Worm (Caenorhabditis elegans) whole organism, L4 larva: Measurements from ENCODE around the gene sra-4.

Experiments
- D1046.2 ChIP-seq: fragments of 200-800 bp; sonication (Bioruptor generic); IDR thresholded peaks from 2 replicates; pipeline ENCODE4 v1.3.6; 2022; ENCODE audit warnings: missing genetic modification characterization, missing compliant biosample characterization
- F10B5.3 ChIP-seq: sonication (generic microtip); optimal IDR thresholded peaks from 2 replicates; lab custom pipeline; 2016; ENCODE audit warnings: mild to moderate bottlenecking, missing genetic modification characterization, missing compliant biosample characterization
- F44E2.7 ChIP-seq: fragments of 200-800 bp; sonication (Bioruptor generic); IDR thresholded peaks from 2 replicates; pipeline ENCODE4 v2.1.2; 2022; ENCODE audit warnings: missing genetic modification characterization, missing compliant biosample characterization
- T26A8.4 ChIP-seq: fragments of 200-800 bp; sonication (Bioruptor generic); IDR thresholded peaks from 2 replicates; pipeline ENCODE4 v1.3.6; 2022; ENCODE audit warnings: missing genetic modification characterization, missing compliant biosample characterization
- Y105C5A.15 ChIP-seq: fragments of 200-800 bp; sonication (Bioruptor generic); IDR thresholded peaks from 2 replicates; pipeline ENCODE4 v1.3.6; 2022; ENCODE audit warnings: missing genetic modification characterization, missing compliant biosample characterization
- Y5F2A.4 ChIP-seq: fragments of 200-800 bp; sonication (Bioruptor generic); optimal IDR thresholded peaks from 2 replicates; lab custom pipeline; 2018; ENCODE audit warnings: mild to moderate bottlenecking, missing genetic modification characterization, missing compliant biosample characterization
- ZK337.2 ChIP-seq: fragments of 200-800 bp; sonication (Bioruptor generic); IDR thresholded peaks from 2 replicates; pipeline ENCODE4 v1.3.6; 2022; ENCODE audit warnings: missing genetic modification reagents, missing genetic modification characterization, missing compliant biosample characterization
- aly-2 ChIP-seq: sonication (generic microtip); optimal IDR thresholded peaks from 2 replicates; lab custom pipeline; 2018; ENCODE audit warnings: missing biosample characterization, missing genetic modification characterization
- ama-1 ChIP-seq: fragments of 150-350 bp; optimal IDR thresholded peaks from 2 replicates; lab custom pipeline; 2014; ENCODE audit warnings: inconsistent platforms, mixed read lengths
- arid-1 ChIP-seq: fragments of 200-800 bp; sonication (Bioruptor generic); conservative IDR thresholded peaks from 2 replicates; pipeline ENCODE4 v1.3.6; 2022; ENCODE audit warnings: missing genetic modification reagents, missing genetic modification characterization, missing compliant biosample characterization
- ceh-20 ChIP-seq: fragments of 200-800 bp; sonication (Bioruptor generic); IDR thresholded peaks from 2 replicates; pipeline ENCODE4 v1.3.6; 2022; ENCODE audit warnings: missing genetic modification reagents, missing genetic modification characterization, missing compliant biosample characterization
- ceh-44 ChIP-seq: fragments of 200-800 bp; sonication (Bioruptor generic); IDR thresholded peaks from 2 replicates; pipeline ENCODE4 v1.3.6; 2022; ENCODE audit warnings: missing genetic modification reagents, missing genetic modification characterization, missing compliant biosample characterization
- cey-2 ChIP-seq: sonication (generic microtip); optimal IDR thresholded peaks from 3 replicates; lab custom pipeline; 2017; ENCODE audit warnings: missing genetic modification characterization, mild to moderate bottlenecking, missing compliant biosample characterization, antibody characterized with exemption, borderline replicate concordance; ENCODE audit not compliant: insufficient read depth
- ctbp-1 ChIP-seq: fragments of 200-800 bp; sonication (Bioruptor generic); IDR thresholded peaks from 2 replicates; pipeline ENCODE4 v1.3.6; 2022; ENCODE audit warnings: missing genetic modification reagents, missing genetic modification characterization, missing compliant biosample characterization
- daf-16 ChIP-seq, 3 experiments: sonication (generic microtip); optimal IDR thresholded peaks; 2 replicates each; lab custom pipeline; 2016 to 2017; ENCODE audit warnings: missing genetic modification characterization in 3 of 3, missing genetic modification reagents in 3 of 3, mild to moderate bottlenecking in 2 of 3, missing compliant biosample characterization in 2 of 3, missing biosample characterization in 1 of 3, moderate library complexity in 1 of 3
- dmd-6 ChIP-seq: fragments of 200-800 bp; sonication (Bioruptor generic); IDR thresholded peaks from 2 replicates; pipeline ENCODE4 v1.3.6; 2022; ENCODE audit warnings: missing genetic modification reagents, missing genetic modification characterization, missing compliant biosample characterization
- dmd-8 ChIP-seq: fragments of 200-800 bp; sonication (Bioruptor generic); IDR thresholded peaks from 2 replicates; pipeline ENCODE4 v1.3.6; 2022; ENCODE audit warnings: missing genetic modification characterization, missing compliant biosample characterization
- dmd-9 ChIP-seq: fragments of 200-800 bp; sonication (Bioruptor generic); IDR thresholded peaks from 2 replicates; pipeline ENCODE4 v1.3.6; 2022; ENCODE audit warnings: missing genetic modification reagents, missing genetic modification characterization, missing compliant biosample characterization
- dpl-1 ChIP-seq: fragments of 150-350 bp; optimal IDR thresholded peaks from 2 replicates; lab custom pipeline; 2014; ENCODE audit warnings: missing biosample characterization, missing genetic modification reagents, missing genetic modification characterization
- duxl-1 ChIP-seq: sonication (generic microtip); optimal IDR thresholded peaks from 2 replicates; lab custom pipeline; 2016; ENCODE audit warnings: mild to moderate bottlenecking, missing genetic modification characterization, moderate library complexity, missing compliant biosample characterization; ENCODE audit not compliant: poor library complexity
- dve-1 ChIP-seq: sonication (generic microtip); optimal IDR thresholded peaks from 2 replicates; lab custom pipeline; 2017; ENCODE audit warnings: antibody characterized with exemption, mild to moderate bottlenecking, missing genetic modification characterization, missing compliant biosample characterization; ENCODE audit not compliant: insufficient read depth
- egl-43 ChIP-seq: fragments of 200-800 bp; sonication (Bioruptor generic); IDR thresholded peaks from 2 replicates; pipeline ENCODE4 v1.3.6; 2022; ENCODE audit warnings: missing genetic modification reagents, missing genetic modification characterization, missing compliant biosample characterization
- gei-8 ChIP-seq: fragments of 200-800 bp; sonication (Bioruptor generic); optimal IDR thresholded peaks from 2 replicates; lab custom pipeline; 2018; ENCODE audit warnings: mild to moderate bottlenecking, missing genetic modification characterization, missing compliant biosample characterization
- hif-1 ChIP-seq, 2 experiments: sonication (generic microtip); optimal IDR thresholded peaks; 2 replicates each; lab custom pipeline; 2016 to 2017; ENCODE audit warnings: missing compliant biosample characterization in 2 of 2, missing genetic modification characterization in 2 of 2, missing genetic modification reagents in 2 of 2, missing genotype in 2 of 2, mild to moderate bottlenecking in 1 of 2
- hlh-11 ChIP-seq: fragments of 200-800 bp; sonication (Bioruptor generic); optimal IDR thresholded peaks from 2 replicates; lab custom pipeline; 2018; ENCODE audit warnings: mild to moderate bottlenecking, missing genetic modification characterization, missing compliant biosample characterization
- lim-7 ChIP-seq: fragments of 200-800 bp; sonication (Bioruptor generic); IDR thresholded peaks from 2 replicates; pipeline ENCODE4 v1.3.6; 2022; ENCODE audit warnings: missing genetic modification characterization, missing compliant biosample characterization
- lin-13 ChIP-seq: fragments of 150-350 bp; optimal IDR thresholded peaks from 2 replicates; lab custom pipeline; 2014; ENCODE audit warnings: missing biosample characterization, missing genetic modification reagents, missing genetic modification characterization
- lin-38 ChIP-seq: fragments of 200-800 bp; sonication (Bioruptor generic); IDR thresholded peaks from 2 replicates; pipeline ENCODE4 v1.3.6; 2022; ENCODE audit warnings: missing genetic modification reagents, missing genetic modification characterization, missing compliant biosample characterization
- lin-39 ChIP-seq: fragments of 150-350 bp; optimal IDR thresholded peaks from 2 replicates; lab custom pipeline; 2014; ENCODE audit warnings: missing biosample characterization, missing genetic modification reagents, missing genetic modification characterization
- lsy-2 ChIP-seq, 2 experiments: fragments of 150-350 bp in 1 of 2; sonication (generic microtip) in 1 of 2; optimal IDR thresholded peaks; 2 replicates each; lab custom pipeline; 2014 to 2017; ENCODE audit warnings: missing biosample characterization in 2 of 2, missing genetic modification characterization in 2 of 2
- madf-9 ChIP-seq: fragments of 200-800 bp; sonication (Bioruptor generic); conservative IDR thresholded peaks from 2 replicates; pipeline ENCODE4 v1.3.6; 2022; ENCODE audit warnings: missing genetic modification reagents, missing genetic modification characterization, missing compliant biosample characterization
- mep-1 ChIP-seq: fragments of 150-350 bp; sonication (generic microtip); optimal IDR thresholded peaks from 3 replicates; lab custom pipeline; 2014; ENCODE audit warnings: missing biosample characterization, missing genetic modification characterization
- mes-2 ChIP-seq: sonication (generic microtip); optimal IDR thresholded peaks from 2 replicates; lab custom pipeline; 2016; ENCODE audit warnings: missing genotype, mild to moderate bottlenecking, missing genetic modification characterization, missing compliant biosample characterization; ENCODE audit not compliant: poor library complexity, severe bottlenecking
- mxl-2 ChIP-seq: fragments of 200-800 bp; sonication (Bioruptor generic); conservative IDR thresholded peaks from 2 replicates; pipeline ENCODE4 v1.3.6; 2022; ENCODE audit warnings: missing genetic modification reagents, missing genetic modification characterization, missing compliant biosample characterization
- mxl-3 ChIP-seq: fragments of 200-800 bp; sonication (Bioruptor generic); optimal IDR thresholded peaks from 2 replicates; lab custom pipeline; 2018; ENCODE audit warnings: mild to moderate bottlenecking, missing genetic modification characterization, missing compliant biosample characterization
- nhr-11 ChIP-seq: fragments of 150-350 bp; optimal IDR thresholded peaks from 2 replicates; lab custom pipeline; 2014; ENCODE audit warnings: missing biosample characterization, missing genetic modification characterization
- nhr-111 ChIP-seq: fragments of 200-800 bp; sonication (Bioruptor generic); optimal IDR thresholded peaks from 2 replicates; lab custom pipeline; 2018; ENCODE audit warnings: mild to moderate bottlenecking, missing genetic modification characterization, missing compliant biosample characterization
- nhr-6 ChIP-seq: fragments of 150-350 bp; optimal IDR thresholded peaks from 2 replicates; lab custom pipeline; 2014; ENCODE audit warnings: missing biosample characterization, missing genetic modification characterization
- php-3 ChIP-seq: fragments of 200-800 bp; sonication (Bioruptor generic); IDR thresholded peaks from 2 replicates; pipeline ENCODE4 v1.3.6; 2022; ENCODE audit warnings: missing genetic modification reagents, missing genetic modification characterization, missing compliant biosample characterization
- rbr-2 ChIP-seq: sonication (generic microtip); optimal IDR thresholded peaks from 2 replicates; lab custom pipeline; 2016; ENCODE audit warnings: missing genotype, missing genetic modification characterization, missing compliant biosample characterization
- saeg-2 ChIP-seq: fragments of 200-800 bp; sonication (Bioruptor generic); IDR thresholded peaks from 2 replicates; pipeline ENCODE4 v1.3.6; 2022; ENCODE audit warnings: missing genetic modification reagents, missing genetic modification characterization, missing compliant biosample characterization
- sdz-12 ChIP-seq: fragments of 200-800 bp; sonication (Bioruptor generic); optimal IDR thresholded peaks from 2 replicates; lab custom pipeline; 2018; ENCODE audit warnings: mild to moderate bottlenecking, missing genetic modification characterization, missing compliant biosample characterization
- snpc-1.2 ChIP-seq: fragments of 200-800 bp; sonication (Bioruptor generic); IDR thresholded peaks from 2 replicates; pipeline ENCODE4 v1.3.6; 2022; ENCODE audit warnings: missing genetic modification reagents, missing genetic modification characterization, missing compliant biosample characterization
- snpc-4 ChIP-seq: fragments of 150-350 bp; optimal IDR thresholded peaks from 2 replicates; lab custom pipeline; 2014; ENCODE audit warnings: missing biosample characterization, missing genetic modification characterization
- spr-3 ChIP-seq: fragments of 200-800 bp; sonication (Bioruptor generic); optimal IDR thresholded peaks from 2 replicates; lab custom pipeline; 2018; ENCODE audit warnings: mild to moderate bottlenecking, missing genetic modification characterization, missing compliant biosample characterization
- unc-130 ChIP-seq: sonication (generic microtip); optimal IDR thresholded peaks from 2 replicates; lab custom pipeline; 2016; ENCODE audit warnings: missing genetic modification reagents, missing genetic modification characterization, missing compliant biosample characterization
- unc-39 ChIP-seq: sonication (generic microtip); optimal IDR thresholded peaks from 2 replicates; lab custom pipeline; 2017; ENCODE audit warnings: missing biosample characterization, missing genetic modification characterization
- ztf-11 ChIP-seq: fragments of 150-350 bp; optimal IDR thresholded peaks from 2 replicates; lab custom pipeline; 2014; ENCODE audit warnings: missing biosample characterization, missing genetic modification characterization
- ztf-7 ChIP-seq: fragments of 150-350 bp; optimal IDR thresholded peaks from 2 replicates; lab custom pipeline; 2014; ENCODE audit warnings: missing biosample characterization, missing genetic modification characterization

sra-4 gene

ce11 chrII:9566045-9566444 lies 23.4 kb upstream of the sra-4 start (continued):
- no peak for TF ChIP-seq F10B5.3 (tag; lab: Kevin White, UChicago)
- TF ChIP-seq daf-16 (GFP tag; optimal IDR thresholded peaks at IDR 0.05; lab: Kevin White, UChicago), result peak in 1 of 2 experiments; percentile 79
- TF ChIP-seq daf-16 (tag; optimal IDR thresholded peaks at IDR 0.05; lab: Kevin White, UChicago), result peak; percentile 45
- peak; percentile 39 for TF ChIP-seq aly-2 (tag; lab: Kevin White, UChicago)
- peak; percentile 20 for TF ChIP-seq dpl-1 (GFP tag; lab: Kevin White, UChicago)
- TF ChIP-seq lin-39, result no peak
- TF ChIP-seq ZK337.2 (GFP tag; lab: Robert Waterston, UW), result peak; percentile 70
- peak; percentile 74 for TF ChIP-seq lin-38 (GFP tag; lab: Robert Waterston, UW)
- TF ChIP-seq Y105C5A.15 (GFP tag; lab: Robert Waterston, UW), result peak; percentile 79; the same call in 1 of the 2 replicates
- TF ChIP-seq dmd-9, result peak; percentile 57; the same call in 1 of the 2 replicates
- peak; percentile 93 for TF ChIP-seq dmd-8
- no peak for TF ChIP-seq Y5F2A.4 (GFP tag; lab: Kevin White, UChicago)
- peak; percentile 29 for TF ChIP-seq ztf-7
- peak; percentile 85 for TF ChIP-seq D1046.2
- peak; percentile 71 for TF ChIP-seq spr-3
- peak; percentile 64 for TF ChIP-seq mep-1 (tag; lab: Kevin White, UChicago)
- no peak for TF ChIP-seq ztf-11 (tag; lab: Kevin White, UChicago)
- peak; percentile 69 for TF ChIP-seq sdz-12 (GFP tag; lab: Kevin White, UChicago)
- peak; percentile 14 for TF ChIP-seq nhr-6
- TF ChIP-seq T26A8.4 (GFP tag; lab: Robert Waterston, UW), result peak; percentile 65; the same call in 1 of the 2 replicates
- TF ChIP-seq duxl-1 (tag; lab: Kevin White, UChicago), result peak; percentile 59
- no peak for TF ChIP-seq cey-2
- peak; percentile 53 for TF ChIP-seq gei-8 (GFP tag; lab: Kevin White, UChicago)
- TF ChIP-seq lim-7 (GFP tag; lab: Robert Waterston, UW), result peak; percentile 97
- TF ChIP-seq hlh-11 (tag; lab: Kevin White, UChicago), result peak; percentile 72
- peak; percentile 84 for TF ChIP-seq arid-1 (GFP tag; lab: Robert Waterston, UW)
- peak; percentile 85; the same call in 1 of the 2 replicates for TF ChIP-seq F44E2.7 (GFP tag; lab: Robert Waterston, UW)
- TF ChIP-seq snpc-4 (tag; lab: Kevin White, UChicago), result no peak
- TF ChIP-seq snpc-1.2 (GFP tag; lab: Robert Waterston, UW), result peak; percentile 73
- TF ChIP-seq ama-1 (lab: Kevin White, UChicago), result no peak
- TF ChIP-seq mxl-2 (GFP tag; lab: Robert Waterston, UW), result peak; percentile 69; the same call in 1 of the 2 replicates
- peak; percentile 71 for TF ChIP-seq nhr-11 (tag; lab: Kevin White, UChicago)
- peak; percentile 64 for TF ChIP-seq mxl-3 (GFP tag; lab: Kevin White, UChicago)
- peak; percentile 78 for TF ChIP-seq ctbp-1 (GFP tag; lab: Robert Waterston, UW)
- TF ChIP-seq madf-9 (GFP tag; lab: Robert Waterston, UW), result peak; percentile 80
- peak; percentile 63 for TF ChIP-seq unc-130 (GFP tag; lab: Kevin White, UChicago)
- TF ChIP-seq mes-2 (tag; lab: Kevin White, UChicago), result peak; percentile 73
- peak; percentile 67 for TF ChIP-seq dmd-6 (GFP tag; lab: Robert Waterston, UW)
- peak; percentile 41 for TF ChIP-seq dve-1
- peak; percentile 67 for TF ChIP-seq nhr-111 (GFP tag; lab: Kevin White, UChicago)
- no peak for TF ChIP-seq unc-39 (tag; lab: Kevin White, UChicago)
- peak in 1 of 2 experiments; percentile 29 for TF ChIP-seq lsy-2 (tag; optimal IDR thresholded peaks at IDR 0.05; lab: Kevin White, UChicago)
- TF ChIP-seq php-3, result peak; percentile 69; the same call in 1 of the 2 replicates
- peak; percentile 76; the same call in 1 of the 2 replicates for TF ChIP-seq ceh-20 (GFP tag; lab: Robert Waterston, UW)
- TF ChIP-seq lin-13, result peak; percentile 5
- TF ChIP-seq egl-43 (GFP tag; lab: Robert Waterston, UW), result peak; percentile 96
- TF ChIP-seq hif-1 (tag; optimal IDR thresholded peaks at IDR 0.05; lab: Kevin White, UChicago), result peak in 1 of 2 experiments; percentile 38
- peak; percentile 50 for TF ChIP-seq rbr-2 (tag; lab: Kevin White, UChicago)
- 0 out of 2 replicates have a peak, but pooled peaks have one; percentile 46 for TF ChIP-seq saeg-2
- 0 out of 2 replicates have a peak, but pooled peaks have one; percentile 46 for TF ChIP-seq ceh-44 (GFP tag; lab: Robert Waterston, UW)
